Fruit fly (Drosophila melanogaster) Kc167 (cell line): ENCODE data around the gene CG8478.

Experiments
- Myc ChIP-seq: fragments of >200 bp; optimal IDR thresholded peaks from 2 replicates; lab custom pipeline; 2017; ENCODE audit warnings: missing external identifiers
- h ChIP-seq: fragments of >200 bp; optimal IDR thresholded peaks from 3 replicates; lab custom pipeline; 2018; ENCODE audit warnings: missing external identifiers

dm6 chr3R:9784341-9785062, 21.1 kb downstream of the CG8478 start, which contains the start of the genes MtnA and CG8500:
- TF ChIP-seq Myc (lab: Kevin White, UChicago) (no peak), h (lab: Kevin White, UChicago) (no peak)
